Worm (Caenorhabditis elegans) whole organism, early embryonic: Measurements from ENCODE around the gene F46B6.2.

ENCODE experiments used
- B0310.2 ChIP-seq: sonication (generic microtip); optimal IDR thresholded peaks from 2 replicates; lab custom pipeline; 2016; ENCODE audit warnings: mild to moderate bottlenecking, missing genetic modification characterization, missing compliant biosample characterization
- ama-1 ChIP-seq: fragments of 150-350 bp; optimal IDR thresholded peaks from 2 replicates; lab custom pipeline; 2014
- ceh-13 ChIP-seq: fragments of 200-800 bp; sonication (Bioruptor generic); optimal IDR thresholded peaks from 2 replicates; lab custom pipeline; 2018; ENCODE audit warnings: mild to moderate bottlenecking, missing genetic modification characterization, missing compliant biosample characterization
- flt-1 ChIP-seq: fragments of 200-800 bp; sonication (Bioruptor generic); IDR thresholded peaks from 2 replicates; pipeline ENCODE4 v1.3.6; 2022; ENCODE audit warnings: missing genetic modification characterization, missing compliant biosample characterization
- hmg-4 ChIP-seq: fragments of 200-800 bp; sonication (Bioruptor generic); optimal IDR thresholded peaks from 2 replicates; lab custom pipeline; 2018; ENCODE audit warnings: mild to moderate bottlenecking, missing genetic modification characterization, missing compliant biosample characterization
- tra-4 ChIP-seq: sonication (generic microtip); optimal IDR thresholded peaks from 2 replicates; lab custom pipeline; 2017; ENCODE audit warnings: missing genetic modification characterization, missing compliant biosample characterization

DNA sequence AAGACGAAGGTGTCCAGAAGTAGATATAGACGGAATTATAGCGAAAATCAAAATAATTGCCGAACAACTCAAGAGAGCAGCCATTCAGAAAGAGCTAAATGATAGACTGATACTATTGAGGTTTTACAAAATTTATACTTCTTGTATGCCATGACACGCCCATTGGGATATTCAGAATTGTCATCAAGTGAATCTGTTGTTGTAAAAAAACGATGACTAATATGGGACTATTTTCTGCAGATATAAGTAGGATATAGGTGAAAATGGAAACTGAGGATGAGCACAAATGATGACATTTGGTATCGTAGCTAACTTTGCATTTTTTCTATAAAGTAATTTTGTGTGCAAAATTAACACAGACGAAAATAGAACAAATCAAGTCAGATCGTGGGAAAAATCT lies 16.4 kb upstream of the F46B6.2 start, which contains the start of gene F58E6.8:
- TF ChIP-seq ceh-13 (GFP tag; lab: Kevin White, UChicago) (no peak), flt-1 (no peak), ama-1 (lab: Kevin White, UChicago) (no peak), tra-4 (tag; lab: Kevin White, UChicago) (no peak), B0310.2 (tag; lab: Kevin White, UChicago) (no peak), hmg-4 (no peak)
